Fruit fly (Drosophila melanogaster): ENCODE results near the gene FoxP.

Gene FoxP

dm6 chr3R:9710886-9711285 lies 19.8 kb downstream of the FoxP start, which contains the start of the genes trbd and dmt (continued):
- TF ChIP-seq Drgx (GFP tag; IDR thresholded peaks at IDR 0.05) (no peak), pan (optimal IDR thresholded peaks at IDR 0.05) (no peak), pan (GFP tag; optimal IDR thresholded peaks at IDR 0.05 in 1 of 2, IDR thresholded peaks at IDR 0.05 in 1 of 2) (no peak), ac (GFP tag; optimal IDR thresholded peaks at IDR 0.05) (no peak), CG8281 (tag; optimal IDR thresholded peaks at IDR 0.05) (no peak), dan (GFP tag; IDR thresholded peaks at IDR 0.05) (no peak), ken (GFP tag; IDR thresholded peaks at IDR 0.05) (no peak), gt (GFP tag; IDR thresholded peaks at IDR 0.05) (no peak), CG17829 (tag; optimal IDR thresholded peaks at IDR 0.05) (no peak), CG5245 (GFP tag; optimal IDR thresholded peaks at IDR 0.05) (peak; percentile 28), bbx (GFP tag; IDR thresholded peaks at IDR 0.05; ENCODE audit: partially characterized antibody) (no peak), bowl (GFP tag; IDR thresholded peaks at IDR 0.05) (no peak), Adf1 (GFP tag; IDR thresholded peaks at IDR 0.05) (no peak), esg (GFP tag; conservative IDR thresholded peaks at IDR 0.05) (no peak), CG9817 (tag; optimal IDR thresholded peaks at IDR 0.05) (no peak), lilli (GFP tag; optimal IDR thresholded peaks at IDR 0.05) (no peak), seq (GFP tag; IDR thresholded peaks at IDR 0.05) (no peak), jigr1 (GFP tag; IDR thresholded peaks at IDR 0.05) (no peak), CrebB (tag; optimal IDR thresholded peaks at IDR 0.05) (peak; percentile 49), CG6254 (GFP tag; optimal IDR thresholded peaks at IDR 0.05) (no peak), lola (GFP tag; optimal IDR thresholded peaks at IDR 0.05) (no peak), pnt (GFP tag; optimal IDR thresholded peaks at IDR 0.05) (peak; percentile 29), maf-S (GFP tag; optimal IDR thresholded peaks at IDR 0.05) (peak; percentile 69), PHDP (tag; optimal IDR thresholded peaks at IDR 0.05) (no peak), trem (tag; optimal IDR thresholded peaks at IDR 0.05) (peak; percentile 78), CG4424 (GFP tag; optimal IDR thresholded peaks at IDR 0.05) (no peak), Six4 (GFP tag; optimal IDR thresholded peaks at IDR 0.05) (no peak), Nf-YB (GFP tag; optimal IDR thresholded peaks at IDR 0.05) (no peak), Rfx (GFP tag; IDR thresholded peaks at IDR 0.05) (no peak), Doc2 (GFP tag; IDR thresholded peaks at IDR 0.05) (no peak), CG7839 (tag; optimal IDR thresholded peaks at IDR 0.05) (no peak), Fer1 (GFP tag; optimal IDR thresholded peaks at IDR 0.05) (no peak), CG6683 (GFP tag; optimal IDR thresholded peaks at IDR 0.05) (no peak), tin (GFP tag; optimal IDR thresholded peaks at IDR 0.05) (peak; percentile 52), ase (GFP tag; IDR thresholded peaks at IDR 0.05) (no peak), sr (GFP tag; IDR thresholded peaks at IDR 0.05) (no peak), CG6813 (GFP tag; optimal IDR thresholded peaks at IDR 0.05) (no peak), sqz (GFP tag; optimal IDR thresholded peaks at IDR 0.05) (no peak), Fer3 (tag; optimal IDR thresholded peaks at IDR 0.05) (no peak), gcm2 (GFP tag; optimal IDR thresholded peaks at IDR 0.05) (peak; percentile 21), CTCF (GFP tag; optimal IDR thresholded peaks at IDR 0.05) (no peak), Atf3 (GFP tag; optimal IDR thresholded peaks at IDR 0.05) (peak; percentile 50), HLH4C (GFP tag; IDR thresholded peaks at IDR 0.05; ENCODE audit: partially characterized antibody) (no peak), C15 (GFP tag; IDR thresholded peaks at IDR 0.05) (no peak), pros (GFP tag; optimal IDR thresholded peaks at IDR 0.05) (no peak), wdn (GFP tag; IDR thresholded peaks at IDR 0.05) (no peak), unpg (GFP tag; optimal IDR thresholded peaks at IDR 0.05) (no peak), cad (GFP tag; optimal IDR thresholded peaks at IDR 0.05) (no peak), CG3838 (GFP tag; optimal IDR thresholded peaks at IDR 0.05) (no peak), CG34422 (GFP tag; IDR thresholded peaks at IDR 0.05) (no peak), Kr (GFP tag; optimal IDR thresholded peaks at IDR 0.05) (no peak), Tbp (GFP tag; optimal IDR thresholded peaks at IDR 0.05) (no peak), zfh2 (GFP tag; optimal IDR thresholded peaks at IDR 0.05) (peak; percentile 81), Taf1 (GFP tag; IDR thresholded peaks at IDR 0.05) (no peak)
